Fruit fly (Drosophila melanogaster) whole organism, prepupa: ENCODE data around the gene CG1750.

Experiments used
- CG10631 ChIP-seq: fragments of 200-800 bp; sonication (Bioruptor generic); optimal IDR thresholded peaks from 2 replicates; lab custom pipeline; 2016; ENCODE audit warnings: missing biosample characterization, missing genetic modification characterization
- CG10669 ChIP-seq: fragments of 200-800 bp; sonication (Bioruptor generic); optimal IDR thresholded peaks from 3 replicates; lab custom pipeline; 2018; ENCODE audit warnings: missing biosample characterization, mild to moderate bottlenecking, missing genetic modification characterization, moderate library complexity
- CG11294 ChIP-seq: fragments of 200-800 bp; sonication (Bioruptor generic); IDR thresholded peaks from 2 replicates; pipeline ENCODE4 v1.3.6; 2022; ENCODE audit warnings: missing biosample characterization, missing genetic modification characterization
- CG11762 ChIP-seq: fragments of 200-800 bp; sonication (Bioruptor generic); optimal IDR thresholded peaks from 3 replicates; lab custom pipeline; 2016; ENCODE audit warnings: missing biosample characterization, missing genetic modification characterization; ENCODE audit not compliant: insufficient read depth
- CG11902 ChIP-seq: fragments of 200-800 bp; sonication (Bioruptor generic); optimal IDR thresholded peaks from 3 replicates; lab custom pipeline; 2016; ENCODE audit warnings: missing biosample characterization, missing genetic modification characterization
- CG1621 ChIP-seq: fragments of 200-800 bp; sonication (Bioruptor generic); optimal IDR thresholded peaks from 3 replicates; lab custom pipeline; 2018; ENCODE audit warnings: missing biosample characterization, mild to moderate bottlenecking, missing genetic modification characterization
- CG16779 ChIP-seq: fragments of 200-800 bp; sonication (Bioruptor generic); optimal IDR thresholded peaks from 3 replicates; lab custom pipeline; 2017; ENCODE audit warnings: missing biosample characterization, mild to moderate bottlenecking, missing genetic modification characterization
- CG3032 ChIP-seq: fragments of 200-800 bp; optimal IDR thresholded peaks from 2 replicates; lab custom pipeline; 2019; ENCODE audit warnings: missing biosample characterization, mild to moderate bottlenecking, missing genetic modification characterization, moderate library complexity
- CG31627 ChIP-seq: fragments of 200-800 bp; sonication (Bioruptor generic); optimal IDR thresholded peaks from 3 replicates; lab custom pipeline; 2016; ENCODE audit warnings: missing biosample characterization, missing genetic modification characterization
- CG32006 ChIP-seq: fragments of 200-800 bp; sonication (Bioruptor generic); optimal IDR thresholded peaks from 3 replicates; lab custom pipeline; 2017; ENCODE audit warnings: missing biosample characterization, mild to moderate bottlenecking, missing genetic modification characterization
- CG34406 ChIP-seq: fragments of 200-800 bp; sonication (Bioruptor generic); optimal IDR thresholded peaks from 3 replicates; lab custom pipeline; 2016; ENCODE audit warnings: missing biosample characterization, missing genetic modification characterization
- CG3919 ChIP-seq: fragments of 200-800 bp; sonication (Bioruptor generic); optimal IDR thresholded peaks from 3 replicates; lab custom pipeline; 2016; ENCODE audit warnings: missing biosample characterization, missing genetic modification characterization
- CG4318 ChIP-seq: fragments of 200-800 bp; sonication (Bioruptor generic); optimal IDR thresholded peaks from 3 replicates; lab custom pipeline; 2017; ENCODE audit warnings: missing biosample characterization, mild to moderate bottlenecking, missing genetic modification characterization
- CG6276 ChIP-seq: fragments of 200-800 bp; sonication (Bioruptor generic); optimal IDR thresholded peaks from 2 replicates; lab custom pipeline; 2017; ENCODE audit warnings: missing biosample characterization, mild to moderate bottlenecking, missing genetic modification characterization
- CG6792 ChIP-seq: fragments of 200-800 bp; sonication (Bioruptor generic); optimal IDR thresholded peaks from 3 replicates; lab custom pipeline; 2016; ENCODE audit warnings: missing biosample characterization, missing genetic modification characterization
- CG6808 ChIP-seq: fragments of 200-800 bp; sonication (Bioruptor generic); optimal IDR thresholded peaks from 3 replicates; lab custom pipeline; 2017; ENCODE audit warnings: missing biosample characterization, missing genetic modification characterization, mild to moderate bottlenecking, moderate library complexity, missing genetic modification reagents
- CG8632 ChIP-seq: fragments of 200-800 bp; sonication (Bioruptor generic); optimal IDR thresholded peaks from 3 replicates; lab custom pipeline; 2016; ENCODE audit warnings: missing biosample characterization, missing genetic modification characterization
- CG9139 ChIP-seq: fragments of 200-800 bp; sonication (Bioruptor generic); optimal IDR thresholded peaks from 3 replicates; lab custom pipeline; 2017; ENCODE audit warnings: missing biosample characterization, mild to moderate bottlenecking, missing genetic modification characterization
- Eip75B ChIP-seq: fragments of 200-800 bp; sonication (Bioruptor generic); optimal IDR thresholded peaks from 3 replicates; lab custom pipeline; 2016; ENCODE audit warnings: missing biosample characterization, missing genetic modification characterization
- Eip78C ChIP-seq: fragments of 200-800 bp; sonication (Bioruptor generic); peaks from one replicate; lab custom pipeline; 2016; ENCODE audit warnings: missing biosample characterization, missing genetic modification characterization
- Eip93F ChIP-seq: fragments of 200-800 bp; sonication (Bioruptor generic); optimal IDR thresholded peaks from 2 replicates; lab custom pipeline; 2016; ENCODE audit warnings: missing biosample characterization, mild to moderate bottlenecking, missing genetic modification characterization
- Ets21C ChIP-seq: fragments of 200-800 bp; sonication (Bioruptor generic); optimal IDR thresholded peaks from 3 replicates; lab custom pipeline; 2016; ENCODE audit warnings: missing biosample characterization, missing genetic modification characterization
- Gug ChIP-seq: fragments of 200-800 bp; sonication (Bioruptor generic); IDR thresholded peaks from 2 replicates; pipeline ENCODE4 v1.3.6; 2022; ENCODE audit warnings: missing biosample characterization, missing genetic modification characterization
- Hr38 ChIP-seq: sonication (Bioruptor generic); optimal IDR thresholded peaks from 2 replicates; lab custom pipeline; 2016; ENCODE audit warnings: missing biosample characterization, missing genetic modification characterization
- Hr39 ChIP-seq: fragments of 200-800 bp; sonication (Bioruptor generic); optimal IDR thresholded peaks from 2 replicates; lab custom pipeline; 2016; ENCODE audit warnings: missing biosample characterization, missing genetic modification characterization
- Hr4 ChIP-seq: fragments of 200-800 bp; sonication (Bioruptor generic); optimal IDR thresholded peaks from 3 replicates; lab custom pipeline; 2016; ENCODE audit warnings: missing biosample characterization, missing genetic modification characterization
- Lpt ChIP-seq: fragments of 200-800 bp; sonication (Bioruptor generic); optimal IDR thresholded peaks from 3 replicates; lab custom pipeline; 2016; ENCODE audit warnings: missing biosample characterization, missing genetic modification characterization
- OdsH ChIP-seq: fragments of 200-800 bp; sonication (Bioruptor generic); optimal IDR thresholded peaks from 3 replicates; lab custom pipeline; 2016; ENCODE audit warnings: missing biosample characterization, missing genetic modification characterization
- Sox14 ChIP-seq: fragments of 200-800 bp; sonication (Bioruptor generic); optimal IDR thresholded peaks from 3 replicates; lab custom pipeline; 2016; ENCODE audit warnings: missing biosample characterization, missing genetic modification characterization
- Sox15 ChIP-seq: fragments of 200-800 bp; sonication (Bioruptor generic); optimal IDR thresholded peaks from 3 replicates; lab custom pipeline; 2016; ENCODE audit warnings: missing biosample characterization, missing genetic modification characterization
- achi ChIP-seq: fragments of 200-800 bp; sonication (Bioruptor generic); optimal IDR thresholded peaks from 3 replicates; lab custom pipeline; 2016; ENCODE audit warnings: missing biosample characterization, missing genetic modification characterization
- acj6 ChIP-seq: fragments of 200-800 bp; sonication (Bioruptor generic); optimal IDR thresholded peaks from 3 replicates; lab custom pipeline; 2016; ENCODE audit warnings: missing biosample characterization, missing genetic modification characterization
- cyc ChIP-seq: fragments of 200-800 bp; sonication (Bioruptor generic); optimal IDR thresholded peaks from 3 replicates; lab custom pipeline; 2016; ENCODE audit warnings: missing biosample characterization, missing genetic modification characterization
- dsx ChIP-seq: fragments of 200-800 bp; optimal IDR thresholded peaks from 3 replicates; lab custom pipeline; 2019; ENCODE audit warnings: missing biosample characterization, mild to moderate bottlenecking, missing genetic modification characterization, moderate library complexity; ENCODE audit not compliant: poor library complexity, severe bottlenecking
- eg ChIP-seq: fragments of 200-800 bp; sonication (Bioruptor generic); IDR thresholded peaks from 3 replicates; pipeline ENCODE4 v1.3.6; 2022; ENCODE audit warnings: missing biosample characterization, missing genetic modification characterization
- esn ChIP-seq: fragments of 200-800 bp; sonication (Bioruptor generic); optimal IDR thresholded peaks from 2 replicates; lab custom pipeline; 2016; ENCODE audit warnings: missing biosample characterization, mild to moderate bottlenecking, missing genetic modification characterization, moderate library complexity
- fd59A ChIP-seq: fragments of 200-800 bp; sonication (Bioruptor generic); optimal IDR thresholded peaks from 2 replicates; lab custom pipeline; 2017; ENCODE audit warnings: missing biosample characterization, mild to moderate bottlenecking, missing genetic modification characterization, missing genetic modification reagents
- fd85E ChIP-seq: fragments of 200-800 bp; sonication (Bioruptor generic); optimal IDR thresholded peaks from 3 replicates; lab custom pipeline; 2016; ENCODE audit warnings: missing biosample characterization, missing genetic modification characterization
- fkh ChIP-seq: fragments of 200-800 bp; sonication (Bioruptor generic); optimal IDR thresholded peaks from 3 replicates; lab custom pipeline; 2017; ENCODE audit warnings: missing biosample characterization, mild to moderate bottlenecking, missing genetic modification characterization, moderate library complexity
- lz ChIP-seq: fragments of 200-800 bp; sonication (Bioruptor generic); optimal IDR thresholded peaks from 3 replicates; lab custom pipeline; 2016; ENCODE audit warnings: missing biosample characterization, missing genetic modification characterization
- net ChIP-seq: fragments of 200-800 bp; sonication (Bioruptor generic); optimal IDR thresholded peaks from 3 replicates; lab custom pipeline; 2016; ENCODE audit warnings: missing biosample characterization, missing genetic modification characterization
- pdm3 ChIP-seq: fragments of 200-800 bp; sonication (Bioruptor generic); optimal IDR thresholded peaks from 3 replicates; lab custom pipeline; 2016; ENCODE audit warnings: missing biosample characterization, missing genetic modification characterization
- salr ChIP-seq, 2 experiments: fragments of 200-800 bp; sonication (Bioruptor generic); optimal IDR thresholded peaks; 3 replicates each; lab custom pipeline; 2016 to 2018; ENCODE audit warnings: missing biosample characterization in 2 of 2, missing genetic modification characterization in 2 of 2, mild to moderate bottlenecking in 1 of 2
- spab ChIP-seq: fragments of 200-800 bp; sonication (Bioruptor generic); optimal IDR thresholded peaks from 2 replicates; lab custom pipeline; 2017; ENCODE audit warnings: missing biosample characterization, mild to moderate bottlenecking, missing genetic modification characterization, missing genetic modification reagents
- svp ChIP-seq: fragments of 200-800 bp; sonication (Bioruptor generic); peaks from one replicate; lab custom pipeline; 2016; ENCODE audit warnings: missing biosample characterization, missing genetic modification characterization
- topi ChIP-seq: fragments of 200-800 bp; sonication (Bioruptor generic); optimal IDR thresholded peaks from 3 replicates; lab custom pipeline; 2016; ENCODE audit warnings: missing biosample characterization, missing genetic modification characterization
- vri ChIP-seq: fragments of 200-800 bp; sonication (Bioruptor generic); optimal IDR thresholded peaks from 3 replicates; lab custom pipeline; 2016; ENCODE audit warnings: missing biosample characterization, mild to moderate bottlenecking, missing genetic modification characterization

Gene CG1750

dm6 chr3R:31222125-31222889 lies 32.4 kb downstream of the CG1750 start (continued):
- peak; percentile 32 for TF ChIP-seq CG6276 (GFP tag; lab: Kevin White, UChicago)
- TF ChIP-seq CG10631: peak; percentile 62
- TF ChIP-seq CG9139 (GFP tag; lab: Kevin White, UChicago): no peak
- TF ChIP-seq CG4318 (GFP tag; lab: Kevin White, UChicago): no peak
- TF ChIP-seq achi (GFP tag; lab: Kevin White, UChicago): peak; percentile 62
- TF ChIP-seq CG11902 (GFP tag; lab: Kevin White, UChicago): peak; percentile 34
- peak; percentile 79 for TF ChIP-seq esn (GFP tag; lab: Kevin White, UChicago)
- peak; percentile 81 for TF ChIP-seq svp (GFP tag; lab: Kevin White, UChicago)
- TF ChIP-seq CG34406 (GFP tag; lab: Kevin White, UChicago): peak; percentile 47
- TF ChIP-seq CG6792 (GFP tag; lab: Kevin White, UChicago): peak; percentile 75
- TF ChIP-seq Lpt (GFP tag; lab: Kevin White, UChicago): no peak
- peak; percentile 74 for TF ChIP-seq Hr4 (GFP tag; lab: Kevin White, UChicago)
- TF ChIP-seq eg (GFP tag; lab: Robert Waterston, UW): no peak

DNA sequence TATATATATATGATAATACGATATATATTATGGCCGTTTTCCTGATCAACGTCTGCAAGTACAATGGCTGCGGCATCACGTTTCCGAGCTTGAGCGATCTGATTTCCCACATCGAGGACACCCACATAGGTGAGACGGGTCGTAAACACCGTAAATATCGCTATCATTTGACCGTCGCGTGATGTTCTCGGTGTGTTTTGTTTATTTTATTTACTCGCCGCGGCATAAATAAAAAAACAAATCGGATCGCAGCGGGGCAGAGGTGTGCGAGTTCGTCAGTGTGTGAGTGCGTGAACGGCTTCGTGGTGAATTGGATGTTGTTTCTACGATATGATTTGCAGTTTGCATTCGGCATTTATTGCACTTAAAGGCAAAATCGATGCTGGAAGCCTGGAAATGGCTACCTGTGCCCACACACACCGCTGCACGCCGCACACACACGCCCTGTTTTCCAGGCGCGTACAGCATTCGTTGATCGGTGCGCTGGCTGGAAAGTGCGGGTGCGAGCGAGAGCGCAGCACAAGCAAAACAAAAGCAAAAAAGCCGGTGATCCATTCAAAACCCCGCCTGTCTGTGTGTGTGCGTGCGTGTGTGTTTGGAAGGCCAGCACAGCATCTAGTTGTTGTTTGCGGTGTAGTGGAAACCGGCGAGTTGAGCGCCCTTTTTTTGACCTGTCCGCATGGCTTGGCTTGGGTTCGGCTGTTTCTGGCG lies 33.2 kb downstream of the CG1750 start:
- TF ChIP-seq CG31627 (GFP tag; lab: Kevin White, UChicago) (no peak), Gug (GFP tag; lab: Robert Waterston, UW) (no peak), dsx (GFP tag; lab: Kevin White, UChicago) (peak; percentile 66), OdsH (GFP tag; lab: Kevin White, UChicago) (no peak), fkh (GFP tag; lab: Kevin White, UChicago) (peak; percentile 84), achi (GFP tag; lab: Kevin White, UChicago) (no peak), Sox15 (no peak), CG1621 (tag; lab: Kevin White, UChicago) (peak; percentile 82), Eip75B (GFP tag; lab: Kevin White, UChicago) (peak; percentile 41), lz (GFP tag; lab: Kevin White, UChicago) (no peak), CG32006 (GFP tag; lab: Kevin White, UChicago) (peak; percentile 66), net (peak; percentile 71), CG11294 (GFP tag; lab: Robert Waterston, UW) (no peak), cyc (no peak), CG16779 (tag; lab: Kevin White, UChicago) (peak; percentile 86), CG9139 (GFP tag; lab: Kevin White, UChicago) (peak; percentile 81), fd85E (GFP tag; lab: Kevin White, UChicago) (no peak), CG3032 (peak; percentile 62), CG8632 (peak; percentile 28), salr (GFP tag; optimal IDR thresholded peaks at IDR 0.05; lab: Kevin White, UChicago) (peak; percentile 58 to 74), CG4318 (GFP tag; lab: Kevin White, UChicago) (no peak), fd59A (GFP tag; lab: Kevin White, UChicago) (peak; percentile 59), topi (GFP tag; lab: Kevin White, UChicago) (no peak), esn (GFP tag; lab: Kevin White, UChicago) (no peak), vri (no peak), CG3919 (GFP tag; lab: Kevin White, UChicago) (peak; percentile 29), Hr38 (GFP tag; lab: Kevin White, UChicago) (no peak), CG10669 (GFP tag; lab: Kevin White, UChicago) (peak; percentile 75), Eip93F (GFP tag; lab: Kevin White, UChicago) (peak; percentile 25), pdm3 (peak; percentile 44), CG6808 (GFP tag; lab: Kevin White, UChicago) (peak; percentile 83), CG11762 (GFP tag; lab: Kevin White, UChicago) (peak; percentile 33), Sox14 (GFP tag; lab: Kevin White, UChicago) (peak; percentile 40), CG6276 (GFP tag; lab: Kevin White, UChicago) (peak; percentile 85), Ets21C (GFP tag; lab: Kevin White, UChicago) (no peak), CG11902 (GFP tag; lab: Kevin White, UChicago) (no peak), spab (GFP tag; lab: Kevin White, UChicago) (peak; percentile 79), Hr39 (GFP tag; lab: Kevin White, UChicago) (no peak), acj6 (GFP tag; lab: Kevin White, UChicago) (no peak), Eip78C (GFP tag; lab: Kevin White, UChicago) (peak; percentile 68)
